Fruit fly (Drosophila melanogaster): ENCODE measurements around the gene CG13599.

dm6 chr3R:23884088-23884727, 47.2 kb upstream of the CG13599 start:
- TF ChIP-seq CG3838 (GFP tag; optimal IDR thresholded peaks at IDR 0.05) (no peak), CG14965 (GFP tag; optimal IDR thresholded peaks at IDR 0.05; ENCODE audit: borderline replicate concordance) (no peak), CG12299 (tag; optimal IDR thresholded peaks at IDR 0.05) (no peak), CG13424 (tag; optimal IDR thresholded peaks at IDR 0.05) (no peak), fd3F (GFP tag; optimal IDR thresholded peaks at IDR 0.05) (no peak)
